Fruit fly (Drosophila melanogaster) whole organism: ENCODE results near the gene CG15820.

Source experiments
- CG8478 ChIP-seq: fragments of >200 bp; optimal IDR thresholded peaks from 2 replicates; lab custom pipeline; 2018; ENCODE audit warnings: inconsistent platforms
- Dll ChIP-seq: fragments of >200 bp; optimal IDR thresholded peaks from 2 replicates; lab custom pipeline; 2017
- EcR ChIP-seq, 2 experiments: fragments of >200 bp; optimal IDR thresholded peaks; 2 replicates each; lab custom pipeline; 2017; ENCODE audit warnings: missing biosample characterization in 2 of 2, missing genetic modification characterization in 2 of 2, missing genetic modification reagents in 2 of 2

- TF ChIP-seq EcR (GFP tag; optimal IDR thresholded peaks at IDR 0.05; lab: Kevin White, UChicago) (no peak), CG8478 (no peak), Dll (lab: Kevin White, UChicago) (no peak)
Measured at dm6 chr3L:2151588-2152372, 22.4 kb downstream of the CG15820 start, which contains the start of gene zormin.
